Fruit fly (Drosophila melanogaster) whole organism, embryonic: ENCODE data around the gene CG17344.

Experiments used
- CG2712 ChIP-seq: fragments of 200-800 bp; optimal IDR thresholded peaks from 3 replicates; lab custom pipeline; 2019; ENCODE audit warnings: missing biosample characterization, mild to moderate bottlenecking, missing genetic modification characterization, moderate library complexity
- CG31224 ChIP-seq: fragments of 200-800 bp; sonication (Bioruptor generic); IDR thresholded peaks from 2 replicates; pipeline ENCODE4 v1.3.6; 2022; ENCODE audit warnings: missing biosample characterization, missing genetic modification characterization
- CG7556 ChIP-seq: fragments of 200-800 bp; sonication (Bioruptor generic); optimal IDR thresholded peaks from 2 replicates; lab custom pipeline; 2017; ENCODE audit warnings: missing biosample characterization, mild to moderate bottlenecking, missing genetic modification characterization
- CG8478 ChIP-seq: fragments of >200 bp; optimal IDR thresholded peaks from 2 replicates; lab custom pipeline; 2018
- CG8765 ChIP-seq: fragments of 200-800 bp; sonication (Bioruptor generic); IDR thresholded peaks from 2 replicates; pipeline ENCODE4 v1.3.6; 2022; ENCODE audit warnings: missing biosample characterization, missing genetic modification characterization
- Sox102F ChIP-seq: fragments of 200-800 bp; sonication (Bioruptor generic); optimal IDR thresholded peaks from 2 replicates; lab custom pipeline; 2018; ENCODE audit warnings: missing biosample characterization, mild to moderate bottlenecking, missing genetic modification characterization, moderate library complexity
- bigmax ChIP-seq: fragments of 200-800 bp; sonication (Bioruptor generic); optimal IDR thresholded peaks from 2 replicates; lab custom pipeline; 2018; ENCODE audit warnings: missing biosample characterization, mild to moderate bottlenecking, missing genetic modification characterization
- fd102C ChIP-seq: fragments of 200-800 bp; sonication (Bioruptor generic); optimal IDR thresholded peaks from 2 replicates; lab custom pipeline; 2018; ENCODE audit warnings: missing biosample characterization, mild to moderate bottlenecking, missing genetic modification characterization, moderate library complexity
- tio ChIP-seq: fragments of 200-800 bp; sonication (Bioruptor generic); optimal IDR thresholded peaks from 2 replicates; lab custom pipeline; 2017; ENCODE audit warnings: missing biosample characterization, missing genetic modification characterization, inconsistent platforms

DNA sequence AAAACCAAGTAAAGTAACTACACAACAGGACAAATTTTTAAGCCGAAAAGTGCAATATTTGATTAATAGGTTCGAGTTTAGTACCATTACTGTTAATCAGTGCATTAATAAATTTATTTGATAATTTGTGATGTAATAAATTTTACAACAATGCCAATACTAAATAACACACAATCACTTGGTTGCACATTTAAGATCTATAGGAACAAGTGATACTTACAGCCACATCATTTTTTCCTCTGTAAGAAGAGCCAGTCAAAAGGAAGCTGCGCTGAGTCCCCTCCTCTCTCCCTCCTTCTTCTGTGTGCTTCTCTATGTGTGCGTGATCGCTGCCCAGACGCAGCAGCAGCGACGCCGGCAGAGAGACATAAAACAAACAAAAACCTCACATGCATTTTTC lies 34.9 kb downstream of the CG17344 start:
- TF ChIP-seq CG31224 (GFP tag; lab: Robert Waterston, UW) (no peak), bigmax (GFP tag; lab: Kevin White, UChicago) (no peak), Sox102F (GFP tag; lab: Kevin White, UChicago) (no peak), CG2712 (tag; lab: Kevin White, UChicago) (peak; percentile 71), fd102C (GFP tag; lab: Kevin White, UChicago) (peak; percentile 44), CG8765 (GFP tag; lab: Robert Waterston, UW) (no peak), tio (GFP tag; lab: Kevin White, UChicago) (peak; percentile 43), CG8478 (lab: Kevin White, UChicago) (no peak), CG7556 (GFP tag; lab: Kevin White, UChicago) (peak; percentile 34)
